Fruit fly (Drosophila melanogaster): ENCODE results near the gene nej.

- TF ChIP-seq CG8478 (optimal IDR thresholded peaks at IDR 0.05) (no peak), CTCF (optimal IDR thresholded peaks at IDR 0.05) (no peak)
Measured at dm6 chrX:9650757-9651594, 35.9 kb downstream of the nej start.
